Worm (Caenorhabditis elegans): ENCODE data around the gene K12H6.12.
A peak's percentile ranks its signal among the peaks of the same experiment; 100 is the strongest.

The K12H6.12 gene

ce11 chrII:2834105-2834504, 26.1 kb downstream of the K12H6.12 start:
- TF ChIP-seq hlh-1 (tag; optimal IDR thresholded peaks at IDR 0.05) (no peak), nhr-28 (tag; optimal IDR thresholded peaks at IDR 0.05) (no peak), drap-1 (GFP tag; optimal IDR thresholded peaks at IDR 0.05) (no peak), sptf-1 (tag; optimal IDR thresholded peaks at IDR 0.05) (no peak), ces-1 (GFP tag; optimal IDR thresholded peaks at IDR 0.05) (peak; percentile 8), cnd-1 (tag; optimal IDR thresholded peaks at IDR 0.05) (no peak), ceh-43 (GFP tag; optimal IDR thresholded peaks at IDR 0.05) (no peak)

ce11 chrII:2836853-2837252, 28.9 kb downstream of the K12H6.12 start, which contains the start of gene K12H6.7:
TSS of gene K12H6.7 (minus strand) at chrII:2836953.
- TF ChIP-seq cnd-1 (tag; optimal IDR thresholded peaks at IDR 0.05): no peak
- TF ChIP-seq elt-3 (tag; optimal IDR thresholded peaks at IDR 0.05): no peak
- no peak for TF ChIP-seq unc-120 (tag; optimal IDR thresholded peaks at IDR 0.05; ENCODE audit: poor library complexity, severe bottlenecking)
- TF ChIP-seq ztf-11 (tag; optimal IDR thresholded peaks at IDR 0.05): no peak

- TF ChIP-seq elt-1 (tag; optimal IDR thresholded peaks at IDR 0.05; ENCODE audit: borderline replicate concordance, insufficient read depth): peak; percentile 12
Measured at ce11 chrII:2839004-2839403, 31.0 kb downstream of the K12H6.12 start, which contains the start of gene Y110A2AL.4. TSS of gene Y110A2AL.4 (plus strand) at chrII:2839304.

- TF ChIP-seq cnd-1 (tag; optimal IDR thresholded peaks at IDR 0.05): no peak
Measured at ce11 chrII:2841529-2841928, 33.6 kb downstream of the K12H6.12 start, which contains the start of gene Y110A2AL.6. TSS of gene Y110A2AL.6 (minus strand) at chrII:2841629.

ce11 chrII:2843088-2843487, 35.1 kb downstream of the K12H6.12 start, which contains the start of gene Y110A2AL.7:
TSS of gene Y110A2AL.7 (minus strand) at chrII:2843188.
- TF ChIP-seq blmp-1 (tag; optimal IDR thresholded peaks at IDR 0.05): no peak
- no peak for TF ChIP-seq sem-2 (GFP tag; optimal IDR thresholded peaks at IDR 0.05)
- TF ChIP-seq ceh-83 (GFP tag; optimal IDR thresholded peaks at IDR 0.05): no peak
- TF ChIP-seq elt-1 (tag; optimal IDR thresholded peaks at IDR 0.05; ENCODE audit: borderline replicate concordance, insufficient read depth): no peak
- TF ChIP-seq pha-4 (tag; optimal IDR thresholded peaks at IDR 0.05): no peak
- TF ChIP-seq sptf-1 (tag; optimal IDR thresholded peaks at IDR 0.05): no peak
- TF ChIP-seq ceh-39 (tag; optimal IDR thresholded peaks at IDR 0.05): no peak
- no peak for TF ChIP-seq nhr-2 (tag; optimal IDR thresholded peaks at IDR 0.05)
- no peak for TF ChIP-seq unc-62 (GFP tag; optimal IDR thresholded peaks at IDR 0.05)
- no peak for TF ChIP-seq cnd-1 (tag; optimal IDR thresholded peaks at IDR 0.05)
- no peak for TF ChIP-seq lin-32 (GFP tag; optimal IDR thresholded peaks at IDR 0.05)
- TF ChIP-seq tbx-8 (GFP tag; optimal IDR thresholded peaks at IDR 0.05): no peak

- TF ChIP-seq mls-2 (tag; optimal IDR thresholded peaks at IDR 0.05) (no peak), snpc-4 (tag; optimal IDR thresholded peaks at IDR 0.05) (no peak), elt-1 (tag; optimal IDR thresholded peaks at IDR 0.05; ENCODE audit: borderline replicate concordance, insufficient read depth) (no peak), lsy-2 (tag; optimal IDR thresholded peaks at IDR 0.05) (no peak), bed-3 (GFP tag; optimal IDR thresholded peaks at IDR 0.05) (no peak), drap-1 (GFP tag; optimal IDR thresholded peaks at IDR 0.05) (no peak), ztf-11 (tag; optimal IDR thresholded peaks at IDR 0.05) (no peak), blmp-1 (tag; optimal IDR thresholded peaks at IDR 0.05) (no peak), hlh-1 (tag; optimal IDR thresholded peaks at IDR 0.05) (no peak), nhr-2 (tag; optimal IDR thresholded peaks at IDR 0.05) (no peak), sem-2 (GFP tag; optimal IDR thresholded peaks at IDR 0.05) (no peak), flh-1 (GFP tag; optimal IDR thresholded peaks at IDR 0.05) (no peak), ceh-83 (GFP tag; optimal IDR thresholded peaks at IDR 0.05) (no peak), pha-4 (tag; optimal IDR thresholded peaks at IDR 0.05) (no peak)
Measured at ce11 chrII:2845674-2846073, 37.7 kb downstream of the K12H6.12 start.

- TF ChIP-seq nhr-237 (tag; optimal IDR thresholded peaks at IDR 0.05): no peak
- no peak for TF ChIP-seq ztf-11 (tag; optimal IDR thresholded peaks at IDR 0.05)
- no peak for TF ChIP-seq nhr-76 (tag; optimal IDR thresholded peaks at IDR 0.05)
- TF ChIP-seq pha-4 (tag; optimal IDR thresholded peaks at IDR 0.05): no peak
- TF ChIP-seq elt-1 (tag; optimal IDR thresholded peaks at IDR 0.05; ENCODE audit: borderline replicate concordance, insufficient read depth): no peak
- no peak for TF ChIP-seq hlh-1 (tag; optimal IDR thresholded peaks at IDR 0.05)
- no peak for TF ChIP-seq ceh-83 (GFP tag; optimal IDR thresholded peaks at IDR 0.05)
- TF ChIP-seq ham-2 (GFP tag; optimal IDR thresholded peaks at IDR 0.05): no peak
- TF ChIP-seq sptf-1 (tag; optimal IDR thresholded peaks at IDR 0.05): no peak
- TF ChIP-seq tbx-8 (GFP tag; optimal IDR thresholded peaks at IDR 0.05): no peak
- TF ChIP-seq nhr-12 (tag; optimal IDR thresholded peaks at IDR 0.05): no peak
- no peak for TF ChIP-seq unc-39 (tag; optimal IDR thresholded peaks at IDR 0.05)
- TF ChIP-seq mls-2 (tag; optimal IDR thresholded peaks at IDR 0.05): no peak
- no peak for TF ChIP-seq elt-3 (tag; optimal IDR thresholded peaks at IDR 0.05)
- TF ChIP-seq flh-1 (GFP tag; optimal IDR thresholded peaks at IDR 0.05): no peak
- TF ChIP-seq mab-5 (tag; optimal IDR thresholded peaks at IDR 0.05): no peak
- no peak for TF ChIP-seq ces-1 (GFP tag; optimal IDR thresholded peaks at IDR 0.05)
Measured at ce11 chrII:2846552-2846951, 38.6 kb downstream of the K12H6.12 start.

All from whole organism, mixed stage, embryonic.